Fruit fly (Drosophila melanogaster): ENCODE data around the gene MED30.

The MED30 gene

dm6 chr3L:607551-608314, 46.2 kb downstream of the MED30 start:
- TF ChIP-seq psq (GFP tag; optimal IDR thresholded peaks at IDR 0.05) (no peak), fru (GFP tag; optimal IDR thresholded peaks at IDR 0.05) (no peak), CG32264 (GFP tag; optimal IDR thresholded peaks at IDR 0.05) (no peak), Dif (GFP tag; optimal IDR thresholded peaks at IDR 0.05; ENCODE audit: partially characterized antibody) (no peak), CrebA (GFP tag; optimal IDR thresholded peaks at IDR 0.05; ENCODE audit: borderline replicate concordance) (peak; percentile 23)

DNA sequence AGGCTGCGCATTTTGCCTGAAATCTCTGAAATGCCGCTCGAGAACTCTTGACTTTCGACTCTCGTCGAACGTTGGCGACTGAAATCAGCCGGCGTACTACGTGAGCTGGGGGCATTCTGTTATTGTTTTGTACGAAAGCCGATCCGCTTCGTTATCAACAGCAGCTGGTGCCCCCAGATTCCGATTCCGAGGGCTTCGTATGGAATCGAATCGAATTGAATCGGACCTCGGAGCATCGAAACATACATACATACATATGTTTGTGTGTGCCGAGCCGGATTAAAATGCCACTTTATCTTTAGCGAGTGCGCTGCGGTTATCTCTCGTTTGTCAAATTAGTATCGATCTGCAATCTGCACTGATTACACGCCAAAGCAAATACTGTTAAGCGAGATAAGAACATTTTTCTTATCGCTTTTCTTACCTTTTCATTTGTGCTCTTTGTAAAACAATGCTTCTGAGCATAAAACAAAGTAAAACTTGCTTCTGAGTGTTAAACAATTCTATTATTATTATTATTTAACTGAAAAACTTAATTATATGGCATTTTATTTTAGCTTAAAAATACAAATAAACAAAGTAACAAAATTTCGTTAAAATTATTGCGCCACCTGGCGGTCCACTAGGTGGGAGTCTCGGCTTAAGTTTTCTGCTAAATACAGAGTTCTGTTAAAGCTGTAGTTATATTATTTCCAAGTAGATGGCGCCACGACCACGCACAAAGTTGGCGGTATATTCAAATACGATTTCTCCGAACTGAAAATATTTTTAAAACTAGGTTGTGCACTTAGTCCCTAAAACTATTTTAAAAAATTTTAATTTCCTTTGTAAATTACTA, 47.2 kb downstream of the MED30 start, which contains the start of gene Reg-2:
TSS of gene Reg-2 (minus strand) at position 80 of the 838 bp plus-strand sequence.
- TF ChIP-seq Sp1 (GFP tag; optimal IDR thresholded peaks at IDR 0.05) = no peak
- TF ChIP-seq h (GFP tag; optimal IDR thresholded peaks at IDR 0.05) = peak; percentile 11
- TF ChIP-seq HLH106 (tag; optimal IDR thresholded peaks at IDR 0.05) = no peak
- TF ChIP-seq brk (GFP tag; optimal IDR thresholded peaks at IDR 0.05) = peak; percentile 44
- no peak for TF ChIP-seq dmrt93B (GFP tag; optimal IDR thresholded peaks at IDR 0.05)
- TF ChIP-seq Rel (GFP tag; optimal IDR thresholded peaks at IDR 0.05) = no peak
- peak; percentile 36 for TF ChIP-seq Rel (tag; optimal IDR thresholded peaks at IDR 0.05)
- peak; percentile 18 for TF ChIP-seq Hr83 (GFP tag; optimal IDR thresholded peaks at IDR 0.05; ENCODE audit: poor library complexity, severe bottlenecking)
- peak; percentile 84 for TF ChIP-seq Myc (optimal IDR thresholded peaks at IDR 0.05)
- no peak for TF ChIP-seq dsf (GFP tag; optimal IDR thresholded peaks at IDR 0.05; ENCODE audit: borderline replicate concordance)

- TF ChIP-seq tai (GFP tag; optimal IDR thresholded peaks at IDR 0.05) = no peak
- TF ChIP-seq Myc (optimal IDR thresholded peaks at IDR 0.05) = peak; percentile 77
- no peak for TF ChIP-seq GATAd (GFP tag; optimal IDR thresholded peaks at IDR 0.05)
These were observed 49.2 kb downstream of the MED30 start for dm6 chr3L:604701-605100.

DNA sequence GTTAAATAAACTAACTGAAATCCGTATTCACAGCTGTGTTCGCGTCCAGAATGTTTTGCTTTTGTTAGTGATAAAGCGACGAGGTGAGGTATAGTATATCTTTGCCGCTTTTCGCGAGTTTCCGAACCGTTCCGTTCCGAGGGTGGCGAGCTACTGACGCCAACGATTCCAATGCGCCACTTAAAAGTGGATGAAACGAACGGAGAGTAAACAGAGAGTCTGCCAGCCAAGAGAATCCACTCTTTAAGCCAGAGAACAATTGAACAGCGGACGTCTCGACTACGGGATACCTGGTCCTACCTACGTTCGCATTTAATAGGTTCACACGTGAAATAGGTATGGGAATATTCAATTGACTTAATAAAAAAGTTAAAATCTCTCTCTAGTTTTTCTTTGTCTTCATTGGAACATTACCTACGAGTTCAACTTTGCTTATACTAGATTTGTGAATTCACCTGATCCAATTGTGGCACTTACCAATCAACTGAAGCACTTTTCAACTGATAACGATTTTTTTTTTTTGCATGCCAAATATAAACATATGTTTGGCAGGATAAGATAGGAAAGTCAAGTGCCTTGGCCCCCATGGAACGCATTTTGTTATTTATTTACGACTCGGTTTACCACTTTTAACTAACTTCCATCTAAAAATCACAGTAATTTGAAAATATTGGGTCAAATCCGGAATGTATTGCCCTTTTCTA, 49.9 kb downstream of the MED30 start, which contains the start of gene CG13893:
TSS of gene CG13893 (minus strand) at position 162 of the 704 bp plus-strand sequence.
- TF ChIP-seq N (GFP tag; optimal IDR thresholded peaks at IDR 0.05) (no peak), lola (GFP tag; optimal IDR thresholded peaks at IDR 0.05) (no peak), Abd-B (GFP tag; optimal IDR thresholded peaks at IDR 0.05) (no peak), Hnf4 (GFP tag; optimal IDR thresholded peaks at IDR 0.05) (peak; percentile 48), dl (GFP tag; optimal IDR thresholded peaks at IDR 0.05; ENCODE audit: insufficient read depth in 1 of 2, partially characterized antibody in 2 of 2) (no peak), psq (GFP tag; optimal IDR thresholded peaks at IDR 0.05) (no peak), usp (GFP tag; optimal IDR thresholded peaks at IDR 0.05) (no peak), rgr (GFP tag; optimal IDR thresholded peaks at IDR 0.05) (peak; percentile 31), Hr83 (GFP tag; optimal IDR thresholded peaks at IDR 0.05; ENCODE audit: poor library complexity, severe bottlenecking) (peak; percentile 92), Mio (GFP tag; optimal IDR thresholded peaks at IDR 0.05) (no peak), CG32264 (GFP tag; optimal IDR thresholded peaks at IDR 0.05) (no peak), Dfd (GFP tag; optimal IDR thresholded peaks at IDR 0.05) (no peak), dmrt93B (GFP tag; optimal IDR thresholded peaks at IDR 0.05) (no peak), OdsH (GFP tag; optimal IDR thresholded peaks at IDR 0.05) (no peak), sv (GFP tag; optimal IDR thresholded peaks at IDR 0.05) (no peak), pan (optimal IDR thresholded peaks at IDR 0.05) (no peak), Vsx2 (GFP tag; optimal IDR thresholded peaks at IDR 0.05; ENCODE audit: partially characterized antibody) (peak; percentile 76), sage (GFP tag; optimal IDR thresholded peaks at IDR 0.05) (no peak), Myc (optimal IDR thresholded peaks at IDR 0.05) (no peak), dsf (GFP tag; optimal IDR thresholded peaks at IDR 0.05; ENCODE audit: borderline replicate concordance) (no peak), brk (GFP tag; optimal IDR thresholded peaks at IDR 0.05) (no peak), tai (GFP tag; optimal IDR thresholded peaks at IDR 0.05) (no peak), HLH106 (tag; optimal IDR thresholded peaks at IDR 0.05) (no peak), woc (GFP tag; optimal IDR thresholded peaks at IDR 0.05) (peak; percentile 94), GATAd (GFP tag; optimal IDR thresholded peaks at IDR 0.05) (no peak), fru (GFP tag; optimal IDR thresholded peaks at IDR 0.05) (peak; percentile 32), Hr78 (GFP tag; optimal IDR thresholded peaks at IDR 0.05) (no peak), ey (GFP tag; optimal IDR thresholded peaks at IDR 0.05) (no peak), jim (GFP tag; optimal IDR thresholded peaks at IDR 0.05) (peak; percentile 63), h (GFP tag; optimal IDR thresholded peaks at IDR 0.05) (peak; percentile 27), CrebA (GFP tag; optimal IDR thresholded peaks at IDR 0.05; ENCODE audit: borderline replicate concordance) (no peak), Jra (GFP tag; optimal IDR thresholded peaks at IDR 0.05) (peak; percentile 25), foxo (GFP tag; optimal IDR thresholded peaks at IDR 0.05) (no peak), Sp1 (GFP tag; optimal IDR thresholded peaks at IDR 0.05) (peak; percentile 37), Dif (GFP tag; optimal IDR thresholded peaks at IDR 0.05; ENCODE audit: partially characterized antibody) (peak; percentile 74), Rel (GFP tag; optimal IDR thresholded peaks at IDR 0.05) (no peak), Rel (tag; optimal IDR thresholded peaks at IDR 0.05) (peak; percentile 25)
